Worm (Caenorhabditis elegans): ENCODE measurements around the gene saeg-1.

- TF ChIP-seq ref-1 (GFP tag; conservative IDR thresholded peaks at IDR 0.05) (no peak), flt-1 (GFP tag; IDR thresholded peaks at IDR 0.05) (no peak), med-1 (GFP tag; optimal IDR thresholded peaks at IDR 0.05; ENCODE audit: insufficient read depth) (no peak), cog-1 (tag; optimal IDR thresholded peaks at IDR 0.05) (no peak), ztf-29 (GFP tag; IDR thresholded peaks at IDR 0.05) (no peak), ztf-23 (GFP tag; IDR thresholded peaks at IDR 0.05) (no peak)
Measured at ce11 chrV:10889036-10889435, 23.5 kb upstream of the saeg-1 start, which contains the start of gene F32D8.11.
